Fruit fly (Drosophila melanogaster) whole organism, embryonic: ENCODE results near the gene CG3726.

ENCODE experiments used
- Atf3 ChIP-seq: fragments of 200-800 bp; sonication (Bioruptor generic); optimal IDR thresholded peaks from 3 replicates; lab custom pipeline; 2016; ENCODE audit warnings: missing biosample characterization, missing genetic modification characterization
- CG10462 ChIP-seq: fragments of 200-800 bp; sonication (Bioruptor generic); optimal IDR thresholded peaks from 2 replicates; lab custom pipeline; 2016; ENCODE audit warnings: missing biosample characterization, missing genetic modification characterization
- CG10654 ChIP-seq: fragments of 200-800 bp; sonication (Bioruptor generic); optimal IDR thresholded peaks from 2 replicates; lab custom pipeline; 2016; ENCODE audit warnings: missing biosample characterization, missing genetic modification characterization
- CG12071 ChIP-seq: fragments of 200-800 bp; sonication (Bioruptor generic); optimal IDR thresholded peaks from 3 replicates; lab custom pipeline; 2018; ENCODE audit warnings: missing biosample characterization, mild to moderate bottlenecking, missing genetic modification characterization
- CG2199 ChIP-seq: fragments of 200-800 bp; sonication (Bioruptor generic); IDR thresholded peaks from 3 replicates; pipeline ENCODE4 v1.3.6; 2022; ENCODE audit warnings: missing biosample characterization, missing genetic modification characterization
- CG30403 ChIP-seq: fragments of 200-800 bp; sonication (Bioruptor generic); optimal IDR thresholded peaks from 3 replicates; lab custom pipeline; 2016; ENCODE audit warnings: missing biosample characterization, missing genetic modification characterization
- CG34224 ChIP-seq: fragments of 200-800 bp; sonication (Bioruptor generic); IDR thresholded peaks from 3 replicates; pipeline ENCODE4 v1.3.6; 2022; ENCODE audit warnings: missing biosample characterization, missing genetic modification characterization; ENCODE audit not compliant: partially characterized antibody
- CG3847 ChIP-seq: fragments of 200-800 bp; sonication (Bioruptor generic); IDR thresholded peaks from 2 replicates; pipeline ENCODE4 v1.3.6; 2022; ENCODE audit warnings: missing biosample characterization, missing genetic modification characterization
- CG6791 ChIP-seq: fragments of 200-800 bp; sonication (Bioruptor generic); IDR thresholded peaks from 3 replicates; pipeline ENCODE4 v1.3.6; 2022; ENCODE audit warnings: missing biosample characterization, missing genetic modification characterization; ENCODE audit not compliant: partially characterized antibody
- CG7745 ChIP-seq: fragments of 200-800 bp; sonication (Bioruptor generic); optimal IDR thresholded peaks from 2 replicates; lab custom pipeline; 2018; ENCODE audit warnings: missing biosample characterization, mild to moderate bottlenecking, missing genetic modification characterization, moderate library complexity
- CG7786 ChIP-seq: fragments of 200-800 bp; sonication (Bioruptor generic); optimal IDR thresholded peaks from 2 replicates; lab custom pipeline; 2016; ENCODE audit warnings: missing biosample characterization, missing genetic modification characterization
- CG7839 ChIP-seq: fragments of 200-800 bp; sonication (Bioruptor generic); optimal IDR thresholded peaks from 3 replicates; lab custom pipeline; 2018; ENCODE audit warnings: missing biosample characterization, mild to moderate bottlenecking, missing genetic modification characterization, moderate library complexity
- CG7987 ChIP-seq: fragments of 200-800 bp; sonication (Bioruptor generic); optimal IDR thresholded peaks from 2 replicates; lab custom pipeline; 2018; ENCODE audit warnings: missing biosample characterization, mild to moderate bottlenecking, missing genetic modification characterization, moderate library complexity
- CG9609 ChIP-seq: fragments of 200-800 bp; sonication (Bioruptor generic); optimal IDR thresholded peaks from 3 replicates; lab custom pipeline; 2016; ENCODE audit warnings: missing biosample characterization, missing genetic modification characterization
- CG9876 ChIP-seq: fragments of 200-800 bp; sonication (Bioruptor generic); optimal IDR thresholded peaks from 2 replicates; lab custom pipeline; 2016; ENCODE audit warnings: missing biosample characterization, missing genetic modification characterization
- CTCF ChIP-seq: fragments of 200-800 bp; sonication (Bioruptor generic); optimal IDR thresholded peaks from 2 replicates; lab custom pipeline; 2017; ENCODE audit warnings: missing biosample characterization, mild to moderate bottlenecking, missing genetic modification characterization, moderate library complexity
- CoRest ChIP-seq: fragments of 200-800 bp; sonication (Bioruptor generic); optimal IDR thresholded peaks from 3 replicates; lab custom pipeline; 2018; ENCODE audit warnings: missing biosample characterization, mild to moderate bottlenecking, missing genetic modification characterization, moderate library complexity
- D ChIP-seq, 2 experiments: fragments of 200-800 bp in 1 of 2; fragments of >200 bp in 1 of 2; sonication (Bioruptor generic) in 1 of 2; optimal IDR thresholded peaks; 2 replicates in 1 of 2; 3 replicates in 1 of 2; lab custom pipeline; 2017; ENCODE audit warnings: mild to moderate bottlenecking in 1 of 2, missing biosample characterization in 1 of 2, missing genetic modification characterization in 1 of 2, missing genetic modification reagents in 1 of 2
- Dad ChIP-seq: fragments of 200-800 bp; sonication (Bioruptor generic); optimal IDR thresholded peaks from 3 replicates; lab custom pipeline; 2016; ENCODE audit warnings: missing biosample characterization, missing genetic modification characterization
- Dip3 ChIP-seq: fragments of 200-800 bp; sonication (Bioruptor generic); optimal IDR thresholded peaks from 3 replicates; lab custom pipeline; 2016; ENCODE audit warnings: missing biosample characterization, missing genetic modification characterization
- Hmr ChIP-seq: fragments of 200-800 bp; sonication (Bioruptor generic); optimal IDR thresholded peaks from 3 replicates; lab custom pipeline; 2017; ENCODE audit warnings: mild to moderate bottlenecking, missing biosample characterization, missing genetic modification reagents, missing genetic modification characterization
- Hsf ChIP-seq: fragments of 200-800 bp; sonication (Bioruptor generic); optimal IDR thresholded peaks from 3 replicates; lab custom pipeline; 2016; ENCODE audit warnings: missing biosample characterization, missing genetic modification characterization
- NFAT ChIP-seq: fragments of 200-800 bp; sonication (Bioruptor generic); IDR thresholded peaks from 2 replicates; pipeline ENCODE4 v1.3.6; 2022; ENCODE audit warnings: missing biosample characterization, missing genetic modification characterization
- PHDP ChIP-seq: fragments of 200-800 bp; sonication (Bioruptor generic); optimal IDR thresholded peaks from 3 replicates; lab custom pipeline; 2018; ENCODE audit warnings: missing biosample characterization, mild to moderate bottlenecking, missing genetic modification characterization, moderate library complexity
- Ravus ChIP-seq: fragments of 200-800 bp; sonication (Bioruptor generic); IDR thresholded peaks from 2 replicates; pipeline ENCODE4 v1.3.6; 2022; ENCODE audit warnings: missing biosample characterization, missing genetic modification characterization
- Rfx ChIP-seq: fragments of 200-800 bp; sonication (Bioruptor generic); IDR thresholded peaks from 2 replicates; pipeline ENCODE4 v1.3.6; 2022; ENCODE audit warnings: missing biosample characterization, missing genetic modification characterization
- Six4 ChIP-seq: fragments of 200-800 bp; sonication (Bioruptor generic); optimal IDR thresholded peaks from 2 replicates; lab custom pipeline; 2016; ENCODE audit warnings: missing biosample characterization, missing genetic modification characterization
- Ssrp ChIP-seq: fragments of 200-800 bp; sonication (Bioruptor generic); optimal IDR thresholded peaks from 2 replicates; lab custom pipeline; 2018; ENCODE audit warnings: missing biosample characterization, mild to moderate bottlenecking, missing genetic modification characterization, moderate library complexity
- Taf1 ChIP-seq: fragments of 200-800 bp; sonication (Bioruptor generic); IDR thresholded peaks from 2 replicates; pipeline ENCODE4 v1.3.6; 2022; ENCODE audit warnings: missing biosample characterization, missing genetic modification characterization
- ara ChIP-seq: fragments of 200-800 bp; sonication (Bioruptor generic); IDR thresholded peaks from 2 replicates; pipeline ENCODE4 v1.3.6; 2022; ENCODE audit warnings: missing biosample characterization, missing genetic modification characterization
- ash1 ChIP-seq: fragments of 200-800 bp; sonication (Bioruptor generic); optimal IDR thresholded peaks from 2 replicates; lab custom pipeline; 2018; ENCODE audit warnings: missing biosample characterization, mild to moderate bottlenecking, missing genetic modification characterization
- az2 ChIP-seq: fragments of 200-800 bp; sonication (Bioruptor generic); optimal IDR thresholded peaks from 3 replicates; lab custom pipeline; 2016; ENCODE audit warnings: missing biosample characterization, missing genetic modification characterization
- chm ChIP-seq: fragments of 200-800 bp; sonication (Bioruptor generic); IDR thresholded peaks from 2 replicates; pipeline ENCODE4 v1.3.6; 2022; ENCODE audit warnings: missing biosample characterization, missing genetic modification characterization
- crol ChIP-seq: fragments of 200-800 bp; sonication (Bioruptor generic); IDR thresholded peaks from 2 replicates; pipeline ENCODE4 v1.3.6; 2022; ENCODE audit warnings: missing biosample characterization, missing genetic modification characterization
- dan ChIP-seq: fragments of 200-800 bp; sonication (Bioruptor generic); IDR thresholded peaks from 2 replicates; pipeline ENCODE4 v1.3.6; 2022; ENCODE audit warnings: missing biosample characterization, missing genetic modification characterization
- dpn ChIP-seq, 2 experiments: fragments of 200-800 bp; sonication (Bioruptor generic); optimal IDR thresholded peaks; 3 replicates each; lab custom pipeline; 2016; ENCODE audit warnings: missing biosample characterization in 2 of 2, missing genetic modification characterization in 2 of 2
- fd96Cb ChIP-seq: fragments of 200-800 bp; sonication (Bioruptor generic); optimal IDR thresholded peaks from 2 replicates; lab custom pipeline; 2018; ENCODE audit warnings: missing biosample characterization, mild to moderate bottlenecking, missing genetic modification characterization, moderate library complexity
- ind ChIP-seq: fragments of 200-800 bp; sonication (Bioruptor generic); optimal IDR thresholded peaks from 3 replicates; lab custom pipeline; 2016; ENCODE audit warnings: missing biosample characterization, missing genetic modification characterization
- mam ChIP-seq: fragments of 200-800 bp; sonication (Bioruptor generic); optimal IDR thresholded peaks from 3 replicates; lab custom pipeline; 2016; ENCODE audit warnings: missing biosample characterization, missing genetic modification characterization
- odd ChIP-seq: fragments of 200-800 bp; sonication (Bioruptor generic); optimal IDR thresholded peaks from 2 replicates; lab custom pipeline; 2017; ENCODE audit warnings: missing biosample characterization, mild to moderate bottlenecking, missing genetic modification characterization
- psq ChIP-seq: fragments of 200-800 bp; sonication (Bioruptor generic); optimal IDR thresholded peaks from 2 replicates; lab custom pipeline; 2017; ENCODE audit warnings: missing biosample characterization, missing genetic modification characterization
- pzg ChIP-seq: fragments of 200-800 bp; sonication (Bioruptor generic); optimal IDR thresholded peaks from 3 replicates; lab custom pipeline; 2018; ENCODE audit warnings: missing biosample characterization, mild to moderate bottlenecking, missing genetic modification characterization, moderate library complexity
- rib ChIP-seq: fragments of 200-800 bp; sonication (Bioruptor generic); IDR thresholded peaks from 2 replicates; pipeline ENCODE4 v1.3.6; 2022; ENCODE audit warnings: missing biosample characterization, missing genetic modification characterization
- scrt ChIP-seq: fragments of 200-800 bp; sonication (Bioruptor generic); optimal IDR thresholded peaks from 2 replicates; lab custom pipeline; 2018; ENCODE audit warnings: missing biosample characterization, mild to moderate bottlenecking, missing genetic modification characterization, moderate library complexity
- sim ChIP-seq: fragments of 200-800 bp; sonication (Bioruptor generic); IDR thresholded peaks from 2 replicates; pipeline ENCODE4 v1.3.6; 2022; ENCODE audit warnings: missing biosample characterization, missing genetic modification characterization
- sqz ChIP-seq: fragments of 200-800 bp; sonication (Bioruptor generic); optimal IDR thresholded peaks from 3 replicates; lab custom pipeline; 2018; ENCODE audit warnings: missing biosample characterization, mild to moderate bottlenecking, missing genetic modification characterization
- ssp ChIP-seq: fragments of 200-800 bp; sonication (Bioruptor generic); IDR thresholded peaks from 2 replicates; pipeline ENCODE4 v1.3.6; 2022; ENCODE audit warnings: missing biosample characterization, missing genetic modification characterization
- z ChIP-seq: fragments of 200-800 bp; sonication (Bioruptor generic); IDR thresholded peaks from 3 replicates; pipeline ENCODE4 v1.3.6; 2022; ENCODE audit warnings: missing biosample characterization, missing genetic modification characterization

CG3726 gene

DNA sequence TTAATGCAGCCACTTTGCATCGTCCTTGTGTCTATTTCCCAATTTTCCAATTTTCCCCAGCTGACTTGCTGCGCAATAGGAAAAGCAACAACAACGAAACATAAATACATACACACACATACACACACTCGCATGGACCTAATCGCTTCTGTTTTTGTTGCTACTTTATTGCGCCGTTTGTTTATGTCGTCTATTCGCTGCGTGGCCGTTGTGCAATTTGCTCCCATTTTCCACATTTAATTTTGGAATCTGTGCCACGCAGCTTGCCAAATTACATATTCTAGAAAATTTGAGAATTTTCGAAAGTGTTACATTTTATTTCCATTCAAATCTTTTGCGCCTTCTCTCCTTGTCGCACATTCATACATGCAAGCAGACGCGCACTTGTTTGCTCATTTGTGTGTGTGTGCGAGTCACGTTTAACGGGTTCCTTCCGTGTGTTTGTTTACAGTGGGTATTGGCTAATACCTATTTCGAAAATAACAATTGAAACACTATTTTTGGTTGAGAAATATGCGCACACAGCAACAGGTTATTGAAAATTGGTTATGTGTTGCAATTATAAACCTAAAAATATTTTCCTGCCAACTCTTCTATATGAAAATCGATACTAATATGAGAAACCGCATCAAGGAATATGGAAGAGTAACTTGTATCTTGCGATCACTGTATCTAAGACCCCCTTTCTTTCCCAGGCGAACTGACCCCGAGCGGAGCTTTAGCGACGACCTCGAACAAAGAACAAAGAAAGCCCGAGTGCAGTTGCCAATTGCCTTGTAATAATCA is 36.6 kb upstream of the CG3726 start (continued):
- TF ChIP-seq dpn (GFP tag; optimal IDR thresholded peaks at IDR 0.05; lab: Kevin White, UChicago) (peak in 1 of 2 experiments; percentile 52), fd96Cb (tag; lab: Kevin White, UChicago) (peak; percentile 2), Dad (no peak), CG30403 (GFP tag; lab: Kevin White, UChicago) (peak; percentile 52)

DNA sequence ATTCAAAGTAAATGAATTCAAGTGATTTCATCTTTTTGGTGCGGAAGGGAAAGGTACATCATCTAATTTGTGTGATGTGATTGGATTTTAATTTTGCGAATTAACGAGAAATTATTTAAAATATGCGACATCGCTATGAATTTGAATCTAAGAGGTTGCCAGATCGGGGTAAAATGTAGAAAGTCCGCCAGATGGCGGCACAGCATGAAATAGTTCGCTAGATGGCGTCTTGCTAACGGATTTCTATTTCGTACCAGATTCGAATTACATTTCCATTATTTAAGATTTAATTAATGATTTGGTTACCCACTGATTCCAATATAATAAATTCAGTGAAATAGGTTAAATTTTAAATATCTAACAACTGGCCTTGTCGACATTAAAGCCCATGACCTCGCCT is 33.5 kb upstream of the CG3726 start:
- TF ChIP-seq CG10462 (GFP tag; lab: Kevin White, UChicago) (no peak), NFAT (GFP tag; lab: Robert Waterston, UW) (peak; percentile 67), PHDP (tag; lab: Kevin White, UChicago) (peak; percentile 17), ara (no peak), CG9609 (peak; percentile 6), CG7987 (GFP tag; lab: Kevin White, UChicago) (no peak), CG3847 (peak; percentile 69), CTCF (GFP tag; lab: Kevin White, UChicago) (peak; percentile 99), psq (GFP tag; lab: Kevin White, UChicago) (no peak), odd (no peak), rib (GFP tag; lab: Robert Waterston, UW) (0 out of 2 replicates have a peak, but pooled peaks have one; percentile 30), CG10654 (GFP tag; lab: Kevin White, UChicago) (peak; percentile 14), D (optimal IDR thresholded peaks at IDR 0.05; lab: Kevin White, UChicago) (no peak), D (GFP tag; optimal IDR thresholded peaks at IDR 0.05; lab: Kevin White, UChicago) (no peak), az2 (GFP tag; lab: Kevin White, UChicago) (peak; percentile 11), ash1 (GFP tag; lab: Kevin White, UChicago) (no peak), CG7839 (tag; lab: Kevin White, UChicago) (peak; percentile 50), dan (no peak), ssp (GFP tag; lab: Robert Waterston, UW) (0 out of 2 replicates have a peak, but pooled peaks have one; percentile 28), Ravus (GFP tag; lab: Robert Waterston, UW) (no peak), CG7745 (no peak), Six4 (no peak), Dip3 (GFP tag; lab: Kevin White, UChicago) (peak; percentile 21), CG2199 (GFP tag; lab: Robert Waterston, UW) (peak; percentile 78), mam (GFP tag; lab: Kevin White, UChicago) (peak; percentile 46), ind (peak; percentile 12), Hmr (GFP tag; lab: Kevin White, UChicago) (peak; percentile 58), Taf1 (GFP tag; lab: Robert Waterston, UW) (0 out of 2 replicates have a peak, but pooled peaks have one; percentile 10), CoRest (tag; lab: Kevin White, UChicago) (peak; percentile 59), Ssrp (tag; lab: Kevin White, UChicago) (no peak), CG6791 (GFP tag; lab: Robert Waterston, UW) (peak; percentile 50; the same call in 1 of the 3 replicates), CG7786 (GFP tag; lab: Kevin White, UChicago) (no peak), Atf3 (GFP tag; lab: Kevin White, UChicago) (no peak), pzg (GFP tag; lab: Kevin White, UChicago) (peak; percentile 53), sqz (GFP tag; lab: Kevin White, UChicago) (no peak), CG34224 (GFP tag; lab: Robert Waterston, UW) (no peak), chm (GFP tag; lab: Robert Waterston, UW) (no peak), z (GFP tag; lab: Robert Waterston, UW) (no peak), CG12071 (GFP tag; lab: Kevin White, UChicago) (no peak), crol (GFP tag; lab: Robert Waterston, UW) (no peak), scrt (GFP tag; lab: Kevin White, UChicago) (peak; percentile 1), Rfx (peak; percentile 81), sim (no peak), CG9876 (peak; percentile 0), Hsf (GFP tag; lab: Kevin White, UChicago) (peak; percentile 51)
